Worm (Caenorhabditis elegans): Measurements from ENCODE around the gene appg-1.

DNA sequence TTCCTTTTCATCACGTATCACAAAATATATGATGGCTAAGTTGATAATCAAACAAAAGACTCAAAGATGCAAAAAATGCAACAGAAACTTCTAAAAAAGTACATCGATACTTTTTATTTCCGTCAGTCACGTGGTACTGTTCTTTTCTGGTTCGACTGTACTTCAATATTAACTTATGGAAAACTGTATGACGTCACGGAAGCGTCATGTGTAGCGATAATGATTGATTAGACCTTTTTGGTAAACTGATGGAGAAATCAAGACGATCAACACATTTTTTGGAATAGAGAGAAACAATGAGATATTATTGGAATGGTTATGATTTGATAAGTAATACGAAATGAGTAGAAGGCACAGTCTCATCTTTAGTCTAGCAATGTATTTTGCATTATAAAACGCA, 31.6 kb upstream of the appg-1 start:
- TF ChIP-seq unc-39 (tag; optimal IDR thresholded peaks at IDR 0.05): no peak
- TF ChIP-seq jun-1 (tag; optimal IDR thresholded peaks at IDR 0.05): no peak
- TF ChIP-seq snpc-4 (tag; optimal IDR thresholded peaks at IDR 0.05): no peak
